Worm (Caenorhabditis elegans) whole organism, young adult: ENCODE results near the gene F46F5.8.

ENCODE experiments used
- B0035.1 ChIP-seq: sonication (generic microtip); optimal IDR thresholded peaks from 2 replicates; lab custom pipeline; 2016; ENCODE audit warnings: missing genetic modification characterization, mild to moderate bottlenecking, missing compliant biosample characterization, missing genotype, missing genetic modification reagents
- attf-6 ChIP-seq: fragments of 200-800 bp; sonication (Bioruptor generic); IDR thresholded peaks from 2 replicates; pipeline ENCODE4 v1.3.6; 2022; ENCODE audit warnings: missing genetic modification reagents, missing genetic modification characterization, missing compliant biosample characterization
- tbx-9 ChIP-seq: sonication (generic microtip); optimal IDR thresholded peaks from 2 replicates; lab custom pipeline; 2016; ENCODE audit warnings: borderline replicate concordance, missing genetic modification characterization, inconsistent platforms, missing compliant biosample characterization
- zim-3 ChIP-seq: sonication (generic microtip); optimal IDR thresholded peaks from 2 replicates; lab custom pipeline; 2017; ENCODE audit warnings: mild to moderate bottlenecking, missing genetic modification characterization, moderate library complexity, missing compliant biosample characterization

DNA sequence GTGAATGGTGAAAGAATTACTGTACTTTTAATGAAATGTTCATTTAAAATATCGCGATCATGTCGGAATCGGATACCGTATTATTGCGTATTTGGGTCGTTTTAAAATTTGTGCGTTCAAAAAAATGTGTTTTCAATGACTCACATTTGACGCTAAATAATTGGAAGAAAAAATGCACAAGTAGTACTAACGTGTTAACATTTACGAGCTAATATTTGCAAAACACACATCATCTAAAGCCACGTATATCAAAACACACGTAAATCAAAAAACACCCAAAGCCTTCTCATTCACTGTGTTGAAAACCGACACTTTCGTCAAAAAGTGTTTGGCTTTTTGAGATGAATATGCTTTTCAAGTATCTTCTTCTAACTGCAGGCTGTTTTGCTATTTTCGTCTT, 4.1 kb upstream of the F46F5.8 start, which contains the start of gene F28A10.1:
- TF ChIP-seq tbx-9 (tag; lab: Kevin White, UChicago) (no peak), zim-3 (tag; lab: Kevin White, UChicago) (no peak), B0035.1 (tag; lab: Kevin White, UChicago) (no peak), attf-6 (no peak)
